Fruit fly (Drosophila melanogaster) whole organism, prepupa: ENCODE measurements around the gene CG33666.
A peak's percentile ranks its signal among the peaks of the same experiment; 100 is the strongest.

Source experiments
- Blimp-1 ChIP-seq: fragments of 200-800 bp; sonication (Bioruptor generic); optimal IDR thresholded peaks from 3 replicates; lab custom pipeline; 2017; ENCODE audit warnings: missing biosample characterization, missing genetic modification characterization, mild to moderate bottlenecking, moderate library complexity, missing genetic modification reagents
- CG10669 ChIP-seq: fragments of 200-800 bp; sonication (Bioruptor generic); optimal IDR thresholded peaks from 3 replicates; lab custom pipeline; 2018; ENCODE audit warnings: missing biosample characterization, mild to moderate bottlenecking, missing genetic modification characterization, moderate library complexity
- CG11294 ChIP-seq: fragments of 200-800 bp; sonication (Bioruptor generic); IDR thresholded peaks from 2 replicates; pipeline ENCODE4 v1.3.6; 2022; ENCODE audit warnings: missing biosample characterization, missing genetic modification characterization
- CG15336 ChIP-seq: fragments of 200-800 bp; sonication (Bioruptor generic); IDR thresholded peaks from 2 replicates; pipeline ENCODE4 v1.3.6; 2022; ENCODE audit warnings: missing biosample characterization, missing genetic modification characterization
- CG16779 ChIP-seq: fragments of 200-800 bp; sonication (Bioruptor generic); optimal IDR thresholded peaks from 3 replicates; lab custom pipeline; 2017; ENCODE audit warnings: missing biosample characterization, mild to moderate bottlenecking, missing genetic modification characterization
- CG31627 ChIP-seq: fragments of 200-800 bp; sonication (Bioruptor generic); optimal IDR thresholded peaks from 3 replicates; lab custom pipeline; 2016; ENCODE audit warnings: missing biosample characterization, missing genetic modification characterization
- CG32006 ChIP-seq: fragments of 200-800 bp; sonication (Bioruptor generic); optimal IDR thresholded peaks from 3 replicates; lab custom pipeline; 2017; ENCODE audit warnings: missing biosample characterization, mild to moderate bottlenecking, missing genetic modification characterization
- CG3919 ChIP-seq: fragments of 200-800 bp; sonication (Bioruptor generic); optimal IDR thresholded peaks from 3 replicates; lab custom pipeline; 2016; ENCODE audit warnings: missing biosample characterization, missing genetic modification characterization
- CG4318 ChIP-seq: fragments of 200-800 bp; sonication (Bioruptor generic); optimal IDR thresholded peaks from 3 replicates; lab custom pipeline; 2017; ENCODE audit warnings: missing biosample characterization, mild to moderate bottlenecking, missing genetic modification characterization
- CG6163 ChIP-seq: fragments of 200-800 bp; sonication (Bioruptor generic); IDR thresholded peaks from 3 replicates; pipeline ENCODE4 v1.3.6; 2022; ENCODE audit warnings: missing biosample characterization, missing genetic modification characterization
- CG6792 ChIP-seq: fragments of 200-800 bp; sonication (Bioruptor generic); optimal IDR thresholded peaks from 3 replicates; lab custom pipeline; 2016; ENCODE audit warnings: missing biosample characterization, missing genetic modification characterization
- CG6808 ChIP-seq: fragments of 200-800 bp; sonication (Bioruptor generic); optimal IDR thresholded peaks from 3 replicates; lab custom pipeline; 2017; ENCODE audit warnings: missing biosample characterization, missing genetic modification characterization, mild to moderate bottlenecking, moderate library complexity, missing genetic modification reagents
- CG6854 ChIP-seq: fragments of 200-800 bp; sonication (Bioruptor generic); optimal IDR thresholded peaks from 2 replicates; lab custom pipeline; 2017; ENCODE audit warnings: missing biosample characterization, mild to moderate bottlenecking, missing genetic modification characterization
- CG8632 ChIP-seq: fragments of 200-800 bp; sonication (Bioruptor generic); optimal IDR thresholded peaks from 3 replicates; lab custom pipeline; 2016; ENCODE audit warnings: missing biosample characterization, missing genetic modification characterization
- Eip78C ChIP-seq: fragments of 200-800 bp; sonication (Bioruptor generic); peaks from one replicate; lab custom pipeline; 2016; ENCODE audit warnings: missing biosample characterization, missing genetic modification characterization
- Ets21C ChIP-seq: fragments of 200-800 bp; sonication (Bioruptor generic); optimal IDR thresholded peaks from 3 replicates; lab custom pipeline; 2016; ENCODE audit warnings: missing biosample characterization, missing genetic modification characterization
- Ets96B ChIP-seq: fragments of 200-800 bp; optimal IDR thresholded peaks from 2 replicates; lab custom pipeline; 2019; ENCODE audit warnings: missing biosample characterization, mild to moderate bottlenecking, missing genetic modification characterization, moderate library complexity
- Met ChIP-seq: fragments of 200-800 bp; sonication (Bioruptor generic); optimal IDR thresholded peaks from 3 replicates; lab custom pipeline; 2016; ENCODE audit warnings: missing biosample characterization, missing genetic modification characterization
- OdsH ChIP-seq: fragments of 200-800 bp; sonication (Bioruptor generic); optimal IDR thresholded peaks from 3 replicates; lab custom pipeline; 2016; ENCODE audit warnings: missing biosample characterization, missing genetic modification characterization
- Sox102F ChIP-seq: fragments of 200-800 bp; sonication (Bioruptor generic); optimal IDR thresholded peaks from 2 replicates; lab custom pipeline; 2016; ENCODE audit warnings: missing biosample characterization, mild to moderate bottlenecking, missing genetic modification characterization
- Sox15 ChIP-seq: fragments of 200-800 bp; sonication (Bioruptor generic); optimal IDR thresholded peaks from 3 replicates; lab custom pipeline; 2016; ENCODE audit warnings: missing biosample characterization, missing genetic modification characterization
- achi ChIP-seq: fragments of 200-800 bp; sonication (Bioruptor generic); optimal IDR thresholded peaks from 3 replicates; lab custom pipeline; 2016; ENCODE audit warnings: missing biosample characterization, missing genetic modification characterization
- acj6 ChIP-seq: fragments of 200-800 bp; sonication (Bioruptor generic); optimal IDR thresholded peaks from 3 replicates; lab custom pipeline; 2016; ENCODE audit warnings: missing biosample characterization, missing genetic modification characterization
- cyc ChIP-seq: fragments of 200-800 bp; sonication (Bioruptor generic); optimal IDR thresholded peaks from 3 replicates; lab custom pipeline; 2016; ENCODE audit warnings: missing biosample characterization, missing genetic modification characterization
- eg ChIP-seq: fragments of 200-800 bp; sonication (Bioruptor generic); IDR thresholded peaks from 3 replicates; pipeline ENCODE4 v1.3.6; 2022; ENCODE audit warnings: missing biosample characterization, missing genetic modification characterization
- esn ChIP-seq: fragments of 200-800 bp; sonication (Bioruptor generic); optimal IDR thresholded peaks from 2 replicates; lab custom pipeline; 2016; ENCODE audit warnings: missing biosample characterization, mild to moderate bottlenecking, missing genetic modification characterization, moderate library complexity
- fd85E ChIP-seq: fragments of 200-800 bp; sonication (Bioruptor generic); optimal IDR thresholded peaks from 3 replicates; lab custom pipeline; 2016; ENCODE audit warnings: missing biosample characterization, missing genetic modification characterization
- pdm3 ChIP-seq: fragments of 200-800 bp; sonication (Bioruptor generic); optimal IDR thresholded peaks from 3 replicates; lab custom pipeline; 2016; ENCODE audit warnings: missing biosample characterization, missing genetic modification characterization
- salr ChIP-seq, 2 experiments: fragments of 200-800 bp; sonication (Bioruptor generic); optimal IDR thresholded peaks; 3 replicates each; lab custom pipeline; 2016 to 2018; ENCODE audit warnings: missing biosample characterization in 2 of 2, missing genetic modification characterization in 2 of 2, mild to moderate bottlenecking in 1 of 2
- spab ChIP-seq: fragments of 200-800 bp; sonication (Bioruptor generic); optimal IDR thresholded peaks from 2 replicates; lab custom pipeline; 2017; ENCODE audit warnings: missing biosample characterization, mild to moderate bottlenecking, missing genetic modification characterization, missing genetic modification reagents
- svp ChIP-seq: fragments of 200-800 bp; sonication (Bioruptor generic); peaks from one replicate; lab custom pipeline; 2016; ENCODE audit warnings: missing biosample characterization, missing genetic modification characterization
- vri ChIP-seq: fragments of 200-800 bp; sonication (Bioruptor generic); optimal IDR thresholded peaks from 3 replicates; lab custom pipeline; 2016; ENCODE audit warnings: missing biosample characterization, mild to moderate bottlenecking, missing genetic modification characterization

Gene CG33666

DNA sequence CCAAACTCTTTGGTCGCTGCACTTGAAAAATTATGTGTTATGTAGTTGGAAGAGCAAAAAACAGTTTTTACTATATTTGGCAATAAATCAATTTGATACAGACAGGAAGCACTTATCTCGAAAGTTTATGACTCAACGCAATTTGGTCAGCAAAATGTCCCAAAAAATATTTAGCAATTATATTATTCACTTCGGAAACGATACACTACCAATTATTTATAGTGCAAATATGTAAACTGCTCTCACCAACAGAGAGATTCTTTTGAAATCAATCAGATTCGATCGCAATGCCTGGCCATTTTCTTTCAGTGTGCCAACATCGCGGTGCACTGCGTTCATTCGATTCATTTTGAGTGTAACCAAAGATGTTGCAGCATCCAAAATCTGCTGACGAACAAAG is 18.9 kb downstream of the CG33666 start (continued):
- TF ChIP-seq CG6854 (no peak), Blimp-1 (GFP tag; lab: Kevin White, UChicago) (no peak), CG6808 (no peak), Met (GFP tag; lab: Kevin White, UChicago) (no peak), CG6792 (GFP tag; lab: Kevin White, UChicago) (peak; percentile 25), CG8632 (GFP tag; lab: Kevin White, UChicago) (no peak), CG16779 (tag; lab: Kevin White, UChicago) (no peak), svp (GFP tag; lab: Kevin White, UChicago) (peak; percentile 41), Ets96B (tag; lab: Kevin White, UChicago) (no peak), acj6 (GFP tag; lab: Kevin White, UChicago) (peak; percentile 25), Ets21C (GFP tag; lab: Kevin White, UChicago) (peak; percentile 34), OdsH (GFP tag; lab: Kevin White, UChicago) (peak; percentile 38), CG31627 (GFP tag; lab: Kevin White, UChicago) (peak; percentile 64), esn (GFP tag; lab: Kevin White, UChicago) (peak; percentile 72), pdm3 (GFP tag; lab: Kevin White, UChicago) (peak; percentile 7)

dm6 chrX:6439495-6439894 is 37.3 kb downstream of the CG33666 start:
- TF ChIP-seq svp (GFP tag; lab: Kevin White, UChicago) (peak; percentile 7), Eip78C (GFP tag; lab: Kevin White, UChicago) (peak; percentile 55), CG6808 (peak; percentile 6), Sox15 (GFP tag; lab: Kevin White, UChicago) (no peak), spab (GFP tag; lab: Kevin White, UChicago) (no peak), CG10669 (GFP tag; lab: Kevin White, UChicago) (peak; percentile 27), CG6163 (peak; percentile 55; the same call in 2 of the 3 replicates), Ets96B (tag; lab: Kevin White, UChicago) (peak; percentile 9), pdm3 (GFP tag; lab: Kevin White, UChicago) (peak; percentile 8), fd85E (no peak), Sox102F (GFP tag; lab: Kevin White, UChicago) (peak; percentile 15), CG11294 (GFP tag; lab: Robert Waterston, UW) (0 out of 2 replicates have a peak, but pooled peaks have one; percentile 14), Blimp-1 (GFP tag; lab: Kevin White, UChicago) (no peak), cyc (GFP tag; lab: Kevin White, UChicago) (no peak), CG16779 (tag; lab: Kevin White, UChicago) (no peak), CG8632 (GFP tag; lab: Kevin White, UChicago) (no peak), CG6854 (no peak), CG3919 (GFP tag; lab: Kevin White, UChicago) (peak; percentile 8), CG15336 (0 out of 2 replicates have a peak, but pooled peaks have one; percentile 11), Ets21C (GFP tag; lab: Kevin White, UChicago) (no peak), salr (GFP tag; optimal IDR thresholded peaks at IDR 0.05; lab: Kevin White, UChicago) (no peak), vri (GFP tag; lab: Kevin White, UChicago) (no peak), eg (GFP tag; lab: Robert Waterston, UW) (peak; percentile 42; the same call in 2 of the 3 replicates), OdsH (GFP tag; lab: Kevin White, UChicago) (peak; percentile 3), achi (GFP tag; lab: Kevin White, UChicago) (peak; percentile 22), CG32006 (GFP tag; lab: Kevin White, UChicago) (peak; percentile 5), CG4318 (GFP tag; lab: Kevin White, UChicago) (no peak)
